Fruit fly (Drosophila melanogaster): ENCODE measurements around the gene VhaPPA1-1.

Gene VhaPPA1-1

DNA sequence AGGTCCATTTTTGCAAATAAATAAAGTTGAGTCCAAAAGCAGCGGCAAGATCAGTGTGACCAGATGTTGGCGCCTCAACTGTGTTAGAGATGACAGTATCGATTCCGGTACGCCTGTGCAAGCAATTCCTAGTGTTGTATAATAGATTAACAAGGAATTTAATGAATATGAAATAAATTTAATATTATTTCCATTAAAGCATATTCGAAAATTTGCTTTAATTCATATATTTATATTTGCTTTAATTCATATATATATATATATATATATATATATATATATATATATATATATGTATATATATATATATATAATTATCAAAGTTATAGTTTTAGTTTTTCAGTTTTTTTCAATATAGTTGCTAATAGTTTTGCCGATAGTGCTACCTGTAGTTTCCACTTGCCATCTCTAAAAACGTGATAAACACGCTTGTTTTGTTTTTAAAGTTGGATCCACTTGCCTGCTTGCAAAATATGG, 5.5 kb downstream of the VhaPPA1-1 start, which contains the start of the genes Nup93-2 and CG3817 (continued):
- TF ChIP-seq Fer3 (tag; optimal IDR thresholded peaks at IDR 0.05) (peak; percentile 28), Xrp1 (GFP tag; IDR thresholded peaks at IDR 0.05) (peak; percentile 41; the same call in 1 of the 2 replicates), CG4854 (GFP tag; optimal IDR thresholded peaks at IDR 0.05) (no peak), D19A (tag; optimal IDR thresholded peaks at IDR 0.05) (no peak), CG4820 (GFP tag; optimal IDR thresholded peaks at IDR 0.05) (peak; percentile 11), ase (GFP tag; IDR thresholded peaks at IDR 0.05) (no peak), CG11398 (GFP tag; optimal IDR thresholded peaks at IDR 0.05) (no peak), CG2120 (GFP tag; optimal IDR thresholded peaks at IDR 0.05) (peak; percentile 64), CG17802 (tag; optimal IDR thresholded peaks at IDR 0.05) (no peak), Antp (GFP tag; optimal IDR thresholded peaks at IDR 0.05) (peak; percentile 12), fd3F (GFP tag; optimal IDR thresholded peaks at IDR 0.05) (peak; percentile 19), sima (GFP tag; optimal IDR thresholded peaks at IDR 0.05) (no peak), CG7839 (tag; optimal IDR thresholded peaks at IDR 0.05) (peak; percentile 83), H2.0 (GFP tag; IDR thresholded peaks at IDR 0.05) (peak; percentile 36; the same call in 1 of the 2 replicates), E2f2 (GFP tag; IDR thresholded peaks at IDR 0.05) (peak; percentile 43), ttk (GFP tag; IDR thresholded peaks at IDR 0.05) (peak; percentile 69), da (GFP tag; optimal IDR thresholded peaks at IDR 0.05) (no peak), h (optimal IDR thresholded peaks at IDR 0.05) (no peak), CG18764 (GFP tag; optimal IDR thresholded peaks at IDR 0.05) (peak; percentile 7), CG13624 (GFP tag; optimal IDR thresholded peaks at IDR 0.05) (peak; percentile 50), dmrt11E (tag; optimal IDR thresholded peaks at IDR 0.05) (peak; percentile 43), CG16779 (GFP tag; IDR thresholded peaks at IDR 0.05) (no peak), BEAF-32 (GFP tag; optimal IDR thresholded peaks at IDR 0.05) (peak; percentile 71), Pdp1 (GFP tag; optimal IDR thresholded peaks at IDR 0.05) (peak; percentile 68 to 76), Lhr (GFP tag; optimal IDR thresholded peaks at IDR 0.05) (no peak), CG14860 (GFP tag; IDR thresholded peaks at IDR 0.05; ENCODE audit: partially characterized antibody) (peak; percentile 70), seq (GFP tag; IDR thresholded peaks at IDR 0.05) (no peak), CG3407 (GFP tag; optimal IDR thresholded peaks at IDR 0.05) (peak; percentile 16), CG3995 (GFP tag; optimal IDR thresholded peaks at IDR 0.05) (no peak), Max (GFP tag; optimal IDR thresholded peaks at IDR 0.05) (no peak), unpg (GFP tag; optimal IDR thresholded peaks at IDR 0.05) (peak; percentile 76), CG30020 (tag; optimal IDR thresholded peaks at IDR 0.05) (peak; percentile 74), CkIIα-i1 (GFP tag; IDR thresholded peaks at IDR 0.05) (no peak), CG3726 (GFP tag; IDR thresholded peaks at IDR 0.05) (no peak), CG16863 (GFP tag; optimal IDR thresholded peaks at IDR 0.05) (no peak), slp2 (GFP tag; optimal IDR thresholded peaks at IDR 0.05) (no peak), CG15011 (GFP tag; optimal IDR thresholded peaks at IDR 0.05) (no peak), Nf-YB (GFP tag; optimal IDR thresholded peaks at IDR 0.05) (peak; percentile 30), Adf1 (GFP tag; IDR thresholded peaks at IDR 0.05) (no peak), lov (optimal IDR thresholded peaks at IDR 0.05) (no peak), lov (GFP tag; IDR thresholded peaks at IDR 0.05) (no peak), sim (GFP tag; IDR thresholded peaks at IDR 0.05) (no peak), Lim3 (GFP tag; IDR thresholded peaks at IDR 0.05) (no peak), CG10147 (GFP tag; optimal IDR thresholded peaks at IDR 0.05) (no peak), CG8478 (optimal IDR thresholded peaks at IDR 0.05) (no peak), bbx (GFP tag; IDR thresholded peaks at IDR 0.05; ENCODE audit: partially characterized antibody) (peak; percentile 75), wor (GFP tag; IDR thresholded peaks at IDR 0.05) (no peak), hbn (GFP tag; IDR thresholded peaks at IDR 0.05; ENCODE audit: partially characterized antibody) (no peak), corto (GFP tag; optimal IDR thresholded peaks at IDR 0.05) (no peak), Drgx (GFP tag; IDR thresholded peaks at IDR 0.05) (no peak; the same call in 1 of the 2 replicates), CG10431 (GFP tag; optimal IDR thresholded peaks at IDR 0.05) (no peak), slbo (GFP tag; IDR thresholded peaks at IDR 0.05) (peak; percentile 83)

Data from whole organism, embryonic.